Fruit fly (Drosophila melanogaster) whole organism, embryonic: ENCODE data around the gene EMC3.
A peak's percentile ranks its signal among the peaks of the same experiment; 100 is the strongest.

Source experiments
- Bgb ChIP-seq: fragments of 200-800 bp; sonication (Bioruptor generic); IDR thresholded peaks from 2 replicates; pipeline ENCODE4 v1.3.6; 2022; ENCODE audit warnings: missing biosample characterization, missing genetic modification characterization; ENCODE audit not compliant: partially characterized antibody
- CG10654 ChIP-seq: fragments of 200-800 bp; sonication (Bioruptor generic); optimal IDR thresholded peaks from 2 replicates; lab custom pipeline; 2016; ENCODE audit warnings: missing biosample characterization, missing genetic modification characterization
- CG10959 ChIP-seq: fragments of 200-800 bp; sonication (Bioruptor generic); IDR thresholded peaks from 2 replicates; pipeline ENCODE4 v1.3.6; 2022; ENCODE audit warnings: missing biosample characterization, missing genetic modification characterization
- CG11560 ChIP-seq: fragments of 200-800 bp; sonication (Bioruptor generic); IDR thresholded peaks from 3 replicates; pipeline ENCODE4 v1.3.6; 2022; ENCODE audit warnings: missing biosample characterization, missing genetic modification characterization
- CG12155 ChIP-seq: fragments of 200-800 bp; sonication (Bioruptor generic); optimal IDR thresholded peaks from 3 replicates; lab custom pipeline; 2016; ENCODE audit warnings: missing biosample characterization, missing genetic modification characterization
- CG12299 ChIP-seq: fragments of 200-800 bp; sonication (Bioruptor generic); optimal IDR thresholded peaks from 2 replicates; lab custom pipeline; 2018; ENCODE audit warnings: missing biosample characterization, mild to moderate bottlenecking, missing genetic modification characterization
- CG14710 ChIP-seq: fragments of 200-800 bp; sonication (Bioruptor generic); optimal IDR thresholded peaks from 3 replicates; lab custom pipeline; 2019; ENCODE audit warnings: missing biosample characterization, mild to moderate bottlenecking, missing genetic modification characterization, moderate library complexity
- CG15601 ChIP-seq: fragments of 200-800 bp; sonication (Bioruptor generic); optimal IDR thresholded peaks from 3 replicates; lab custom pipeline; 2019; ENCODE audit warnings: missing biosample characterization, mild to moderate bottlenecking, missing genetic modification characterization, moderate library complexity
- CG16863 ChIP-seq: fragments of 200-800 bp; sonication (Bioruptor generic); optimal IDR thresholded peaks from 3 replicates; lab custom pipeline; 2016; ENCODE audit warnings: missing biosample characterization, missing genetic modification characterization
- CG17359 ChIP-seq: fragments of 200-800 bp; sonication (Bioruptor generic); optimal IDR thresholded peaks from 3 replicates; lab custom pipeline; 2018; ENCODE audit warnings: missing biosample characterization, mild to moderate bottlenecking, missing genetic modification characterization, moderate library complexity
- CG2875 ChIP-seq: fragments of 200-800 bp; sonication (Bioruptor generic); optimal IDR thresholded peaks from 2 replicates; lab custom pipeline; 2017; ENCODE audit warnings: missing biosample characterization, mild to moderate bottlenecking, missing genetic modification characterization, missing genetic modification reagents
- CG30431 ChIP-seq: fragments of 200-800 bp; sonication (Bioruptor generic); optimal IDR thresholded peaks from 2 replicates; lab custom pipeline; 2017; ENCODE audit warnings: missing biosample characterization, missing genetic modification characterization
- CG31388 ChIP-seq: fragments of 200-800 bp; sonication (Bioruptor generic); optimal IDR thresholded peaks from 2 replicates; lab custom pipeline; 2016; ENCODE audit warnings: missing biosample characterization, missing genetic modification characterization
- CG34422 ChIP-seq: fragments of 200-800 bp; sonication (Bioruptor generic); IDR thresholded peaks from 3 replicates; pipeline ENCODE4 v1.3.6; 2022; ENCODE audit warnings: missing biosample characterization, missing genetic modification characterization
- CG6654 ChIP-seq: fragments of 200-800 bp; sonication (Bioruptor generic); optimal IDR thresholded peaks from 2 replicates; lab custom pipeline; 2017; ENCODE audit warnings: missing biosample characterization, mild to moderate bottlenecking, missing genetic modification characterization
- CG7963 ChIP-seq: fragments of 200-800 bp; sonication (Bioruptor generic); IDR thresholded peaks from 3 replicates; pipeline ENCODE4 v1.3.6; 2022; ENCODE audit warnings: missing biosample characterization, missing genetic modification characterization; ENCODE audit not compliant: partially characterized antibody
- CG8924 ChIP-seq: fragments of 200-800 bp; optimal IDR thresholded peaks from 3 replicates; lab custom pipeline; 2019; ENCODE audit warnings: missing biosample characterization, mild to moderate bottlenecking, missing genetic modification characterization, moderate library complexity
- CG8944 ChIP-seq: fragments of 200-800 bp; sonication (Bioruptor generic); optimal IDR thresholded peaks from 3 replicates; lab custom pipeline; 2016; ENCODE audit warnings: missing biosample characterization, missing genetic modification characterization
- CG9727 ChIP-seq: fragments of 200-800 bp; sonication (Bioruptor generic); optimal IDR thresholded peaks from 3 replicates; lab custom pipeline; 2017; ENCODE audit warnings: missing biosample characterization, mild to moderate bottlenecking, missing genetic modification characterization
- CG9797 ChIP-seq: fragments of 200-800 bp; sonication (Bioruptor generic); optimal IDR thresholded peaks from 3 replicates; lab custom pipeline; 2018; ENCODE audit warnings: missing biosample characterization, mild to moderate bottlenecking, missing genetic modification characterization
- Dad ChIP-seq: fragments of 200-800 bp; sonication (Bioruptor generic); optimal IDR thresholded peaks from 3 replicates; lab custom pipeline; 2016; ENCODE audit warnings: missing biosample characterization, missing genetic modification characterization
- Dbx ChIP-seq: fragments of 200-800 bp; sonication (Bioruptor generic); IDR thresholded peaks from 3 replicates; pipeline ENCODE4 v1.3.6; 2022; ENCODE audit warnings: missing biosample characterization, missing genetic modification characterization
- Dfd ChIP-seq, 2 experiments: fragments of >200 bp; optimal IDR thresholded peaks; 2 replicates each; lab custom pipeline; 2017; ENCODE audit warnings: missing biosample characterization in 2 of 2, missing genetic modification characterization in 2 of 2
- Dref ChIP-seq: fragments of 200-800 bp; sonication (Bioruptor generic); IDR thresholded peaks from 2 replicates; pipeline ENCODE4 v1.3.6; 2022; ENCODE audit warnings: missing biosample characterization, missing genetic modification characterization
- HLH3B ChIP-seq: fragments of 200-800 bp; sonication (Bioruptor generic); IDR thresholded peaks from 2 replicates; pipeline ENCODE4 v1.3.6; 2022; ENCODE audit warnings: missing biosample characterization, missing genetic modification characterization
- Meics ChIP-seq: fragments of 200-800 bp; sonication (Bioruptor generic); optimal IDR thresholded peaks from 2 replicates; lab custom pipeline; 2017; ENCODE audit warnings: missing biosample characterization, mild to moderate bottlenecking, missing genetic modification characterization
- Myb ChIP-seq: fragments of 200-800 bp; sonication (Bioruptor generic); optimal IDR thresholded peaks from 2 replicates; lab custom pipeline; 2016; ENCODE audit warnings: missing biosample characterization, missing genetic modification characterization
- NC2α ChIP-seq: fragments of 200-800 bp; sonication (Bioruptor generic); optimal IDR thresholded peaks from 2 replicates; lab custom pipeline; 2016; ENCODE audit warnings: missing biosample characterization, missing genetic modification characterization
- Neu2 ChIP-seq: fragments of 200-800 bp; sonication (Bioruptor generic); optimal IDR thresholded peaks from 3 replicates; lab custom pipeline; 2016; ENCODE audit warnings: missing biosample characterization, missing genetic modification characterization, borderline replicate concordance
- Opbp ChIP-seq: fragments of 200-800 bp; sonication (Bioruptor generic); IDR thresholded peaks from 3 replicates; pipeline ENCODE4 v1.3.6; 2022; ENCODE audit warnings: missing biosample characterization, missing genetic modification characterization; ENCODE audit not compliant: partially characterized antibody
- Pdp1 ChIP-seq, 2 experiments: fragments of 200-800 bp; sonication (Bioruptor generic); optimal IDR thresholded peaks; 3 replicates each; lab custom pipeline; 2016; ENCODE audit warnings: missing biosample characterization in 2 of 2, missing genetic modification characterization in 2 of 2, mild to moderate bottlenecking in 1 of 2, moderate library complexity in 1 of 2
- Taf1 ChIP-seq: fragments of 200-800 bp; sonication (Bioruptor generic); IDR thresholded peaks from 2 replicates; pipeline ENCODE4 v1.3.6; 2022; ENCODE audit warnings: missing biosample characterization, missing genetic modification characterization
- Vsx1 ChIP-seq: fragments of 200-800 bp; sonication (Bioruptor generic); optimal IDR thresholded peaks from 2 replicates; lab custom pipeline; 2017; ENCODE audit warnings: missing biosample characterization, mild to moderate bottlenecking, missing genetic modification characterization, missing genetic modification reagents
- chm ChIP-seq: fragments of 200-800 bp; sonication (Bioruptor generic); IDR thresholded peaks from 2 replicates; pipeline ENCODE4 v1.3.6; 2022; ENCODE audit warnings: missing biosample characterization, missing genetic modification characterization
- crc ChIP-seq: fragments of 200-800 bp; sonication (Bioruptor generic); optimal IDR thresholded peaks from 2 replicates; lab custom pipeline; 2016; ENCODE audit warnings: missing biosample characterization, missing genetic modification characterization
- fd64A ChIP-seq: fragments of 200-800 bp; sonication (Bioruptor generic); optimal IDR thresholded peaks from 3 replicates; lab custom pipeline; 2018; ENCODE audit warnings: missing biosample characterization, mild to moderate bottlenecking, missing genetic modification characterization
- grau ChIP-seq: fragments of 200-800 bp; optimal IDR thresholded peaks from 3 replicates; lab custom pipeline; 2019; ENCODE audit warnings: missing biosample characterization, mild to moderate bottlenecking, missing genetic modification characterization, moderate library complexity
- ham ChIP-seq: fragments of 200-800 bp; sonication (Bioruptor generic); IDR thresholded peaks from 2 replicates; pipeline ENCODE4 v1.3.6; 2022; ENCODE audit warnings: missing biosample characterization, missing genetic modification characterization
- jigr1 ChIP-seq: fragments of 200-800 bp; sonication (Bioruptor generic); IDR thresholded peaks from 3 replicates; pipeline ENCODE4 v1.3.6; 2022; ENCODE audit warnings: missing biosample characterization, missing genetic modification characterization
- kah ChIP-seq: fragments of 200-800 bp; sonication (Bioruptor generic); optimal IDR thresholded peaks from 2 replicates; lab custom pipeline; 2018; ENCODE audit warnings: missing biosample characterization, mild to moderate bottlenecking, missing genetic modification characterization
- lov ChIP-seq, 2 experiments: fragments of 200-800 bp in 1 of 2; fragments of >200 bp in 1 of 2; sonication (Bioruptor generic) in 1 of 2; IDR thresholded peaks in 1 of 2; optimal IDR thresholded peaks in 1 of 2; 2 replicates in 1 of 2; 3 replicates in 1 of 2; pipeline versions ENCODE4 v1.3.6 to Lab custom; 2017 to 2022; ENCODE audit warnings: missing biosample characterization in 1 of 2, missing genetic modification characterization in 1 of 2
- org-1 ChIP-seq: fragments of 200-800 bp; sonication (Bioruptor generic); optimal IDR thresholded peaks from 2 replicates; lab custom pipeline; 2017; ENCODE audit warnings: missing biosample characterization, missing genetic modification characterization
- otp ChIP-seq: fragments of 200-800 bp; sonication (Bioruptor generic); IDR thresholded peaks from 3 replicates; pipeline ENCODE4, ENCODE4 v1.3.6; 2022; ENCODE audit warnings: missing biosample characterization, missing genetic modification characterization
- sima ChIP-seq: fragments of 200-800 bp; sonication (Bioruptor generic); optimal IDR thresholded peaks from 2 replicates; lab custom pipeline; 2016; ENCODE audit warnings: missing biosample characterization, missing genetic modification characterization
- stwl ChIP-seq: fragments of 200-800 bp; sonication (Bioruptor generic); optimal IDR thresholded peaks from 3 replicates; lab custom pipeline; 2018; ENCODE audit warnings: missing biosample characterization, mild to moderate bottlenecking, missing genetic modification characterization, moderate library complexity
- tgo ChIP-seq: fragments of 200-800 bp; sonication (Bioruptor generic); IDR thresholded peaks from 3 replicates; pipeline ENCODE4 v1.3.6; 2022; ENCODE audit warnings: missing biosample characterization, missing genetic modification characterization
- tio ChIP-seq: fragments of 200-800 bp; sonication (Bioruptor generic); optimal IDR thresholded peaks from 2 replicates; lab custom pipeline; 2017; ENCODE audit warnings: missing biosample characterization, missing genetic modification characterization, inconsistent platforms
- twi ChIP-seq: fragments of 200-800 bp; optimal IDR thresholded peaks from 2 replicates; lab custom pipeline; 2019; ENCODE audit warnings: missing biosample characterization, mild to moderate bottlenecking, missing genetic modification characterization, moderate library complexity
- zfh2 ChIP-seq: fragments of 200-800 bp; sonication (Bioruptor generic); optimal IDR thresholded peaks from 2 replicates; lab custom pipeline; 2016; ENCODE audit warnings: missing biosample characterization, missing genetic modification characterization

The EMC3 gene

DNA sequence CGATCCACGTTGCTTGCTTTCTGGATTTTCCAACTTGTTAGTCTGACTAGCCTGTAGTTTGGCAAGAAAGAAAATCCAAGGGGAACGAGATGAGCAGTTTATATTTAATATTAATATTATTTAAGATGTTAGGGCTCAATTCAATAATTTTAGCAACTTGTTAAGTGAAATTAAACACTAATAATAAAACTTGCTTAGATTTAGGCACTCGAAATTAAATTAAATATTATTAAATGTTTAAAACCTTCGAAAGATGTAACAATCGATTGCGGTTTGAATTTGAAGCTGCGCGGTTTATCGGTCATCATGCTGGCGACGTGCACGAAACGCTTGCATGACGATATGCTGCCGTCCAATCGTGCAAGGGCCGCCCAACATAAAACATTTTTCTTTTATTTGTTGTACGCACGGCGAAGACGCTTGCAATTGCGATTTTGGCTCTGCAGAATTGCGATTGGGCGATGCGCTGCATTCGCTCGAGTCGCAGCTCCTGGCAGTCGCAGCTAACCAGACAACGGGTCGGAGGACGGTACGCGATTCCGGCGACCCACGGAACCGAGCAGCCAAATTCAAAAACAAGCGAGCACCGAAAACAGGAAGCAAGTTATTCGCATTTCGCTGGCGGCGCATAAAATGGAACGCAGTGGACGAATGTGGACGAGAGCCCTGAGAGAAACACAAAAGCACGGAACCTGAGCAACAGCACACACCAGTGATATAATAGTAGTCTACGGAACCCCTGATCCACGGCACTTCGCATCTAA is 5.0 kb upstream of the EMC3 start, which contains the start of the genes Vha16-5 and CG12299 (continued):
- no peak for TF ChIP-seq lov (optimal IDR thresholded peaks at IDR 0.05; lab: Kevin White, UChicago)
- TF ChIP-seq lov (GFP tag; IDR thresholded peaks at IDR 0.05; lab: Robert Waterston, UW) = peak; percentile 93
- no peak for TF ChIP-seq kah
- peak; percentile 68 for TF ChIP-seq grau
- TF ChIP-seq CG14710 (tag; lab: Kevin White, UChicago) = peak; percentile 76
- peak; percentile 82 for TF ChIP-seq otp
- TF ChIP-seq CG11560 = peak; percentile 40; the same call in 1 of the 3 replicates
- TF ChIP-seq org-1 (GFP tag; lab: Kevin White, UChicago) = peak; percentile 16
- peak; percentile 93 for TF ChIP-seq Bgb (GFP tag; lab: Robert Waterston, UW)
- peak; percentile 82 for TF ChIP-seq CG8924 (tag; lab: Kevin White, UChicago)
- peak; percentile 97 for TF ChIP-seq chm
- peak; percentile 85 for TF ChIP-seq CG10654
- TF ChIP-seq CG16863 (GFP tag; lab: Kevin White, UChicago) = peak; percentile 83
- TF ChIP-seq CG17359 = peak; percentile 79
- TF ChIP-seq tgo (GFP tag; lab: Robert Waterston, UW) = peak; percentile 85
- TF ChIP-seq CG15601 (tag; lab: Kevin White, UChicago) = peak; percentile 76
- peak; percentile 86 for TF ChIP-seq CG7963 (GFP tag; lab: Robert Waterston, UW)
- TF ChIP-seq CG8944 (GFP tag; lab: Kevin White, UChicago) = peak; percentile 82
- TF ChIP-seq CG34422 = peak; percentile 94
- peak; percentile 37 for TF ChIP-seq twi (tag; lab: Kevin White, UChicago)
- peak; percentile 81 for TF ChIP-seq CG12155 (GFP tag; lab: Kevin White, UChicago)
- peak; percentile 91 for TF ChIP-seq Dbx (GFP tag; lab: Robert Waterston, UW)
- peak; percentile 54 for TF ChIP-seq stwl (tag; lab: Kevin White, UChicago)
- no peak for TF ChIP-seq crc (GFP tag; lab: Kevin White, UChicago)
- peak; percentile 89 for TF ChIP-seq zfh2 (GFP tag; lab: Kevin White, UChicago)
- no peak for TF ChIP-seq CG6654 (GFP tag; lab: Kevin White, UChicago)
- TF ChIP-seq Dad (GFP tag; lab: Kevin White, UChicago) = peak; percentile 94
- TF ChIP-seq sima (GFP tag; lab: Kevin White, UChicago) = no peak
- peak; percentile 94 for TF ChIP-seq Opbp (GFP tag; lab: Robert Waterston, UW)
- TF ChIP-seq CG9727 = peak; percentile 82
- peak; percentile 81 for TF ChIP-seq Myb (GFP tag; lab: Kevin White, UChicago)
- TF ChIP-seq CG30431 = peak; percentile 54
- peak; percentile 92 for TF ChIP-seq CG10959 (GFP tag; lab: Robert Waterston, UW)
- peak; percentile 31 for TF ChIP-seq CG12299 (tag; lab: Kevin White, UChicago)
- peak; percentile 68 for TF ChIP-seq CG31388 (GFP tag; lab: Kevin White, UChicago)
- TF ChIP-seq jigr1 (GFP tag; lab: Robert Waterston, UW) = no peak
- peak; percentile 84 to 88 for TF ChIP-seq Pdp1 (GFP tag; optimal IDR thresholded peaks at IDR 0.05; lab: Kevin White, UChicago)
- peak; percentile 93 for TF ChIP-seq HLH3B (GFP tag; lab: Robert Waterston, UW)
- peak; percentile 55 for TF ChIP-seq CG9797 (GFP tag; lab: Kevin White, UChicago)
- TF ChIP-seq fd64A (GFP tag; lab: Kevin White, UChicago) = no peak
- TF ChIP-seq Taf1 = peak; percentile 55
- peak; percentile 70 for TF ChIP-seq Meics (GFP tag; lab: Kevin White, UChicago)
- TF ChIP-seq CG2875 (GFP tag; lab: Kevin White, UChicago) = peak; percentile 39
- TF ChIP-seq tio (GFP tag; lab: Kevin White, UChicago) = no peak
- no peak for TF ChIP-seq Neu2 (GFP tag; lab: Kevin White, UChicago)
- no peak for TF ChIP-seq Vsx1 (GFP tag; lab: Kevin White, UChicago)
- TF ChIP-seq Dref = peak; percentile 74
- TF ChIP-seq Dfd (GFP tag; optimal IDR thresholded peaks at IDR 0.05; lab: Kevin White, UChicago) = no peak
- TF ChIP-seq ham (GFP tag; lab: Robert Waterston, UW) = no peak
- peak; percentile 14 for TF ChIP-seq NC2α (GFP tag; lab: Kevin White, UChicago)
